Worm (Caenorhabditis elegans): ENCODE data around the gene panl-2.

ce11 chrIII:7002143-7002542 lies 34.2 kb upstream of the panl-2 start:
- TF ChIP-seq W03F9.2 (tag; optimal IDR thresholded peaks at IDR 0.05) (no peak), him-1 (tag; optimal IDR thresholded peaks at IDR 0.05) (no peak), dao-5 (tag; optimal IDR thresholded peaks at IDR 0.05) (no peak)

All from whole organism, L4/young adult.